Worm (Caenorhabditis elegans): ENCODE data around the gene swt-7.

swt-7 gene

DNA sequence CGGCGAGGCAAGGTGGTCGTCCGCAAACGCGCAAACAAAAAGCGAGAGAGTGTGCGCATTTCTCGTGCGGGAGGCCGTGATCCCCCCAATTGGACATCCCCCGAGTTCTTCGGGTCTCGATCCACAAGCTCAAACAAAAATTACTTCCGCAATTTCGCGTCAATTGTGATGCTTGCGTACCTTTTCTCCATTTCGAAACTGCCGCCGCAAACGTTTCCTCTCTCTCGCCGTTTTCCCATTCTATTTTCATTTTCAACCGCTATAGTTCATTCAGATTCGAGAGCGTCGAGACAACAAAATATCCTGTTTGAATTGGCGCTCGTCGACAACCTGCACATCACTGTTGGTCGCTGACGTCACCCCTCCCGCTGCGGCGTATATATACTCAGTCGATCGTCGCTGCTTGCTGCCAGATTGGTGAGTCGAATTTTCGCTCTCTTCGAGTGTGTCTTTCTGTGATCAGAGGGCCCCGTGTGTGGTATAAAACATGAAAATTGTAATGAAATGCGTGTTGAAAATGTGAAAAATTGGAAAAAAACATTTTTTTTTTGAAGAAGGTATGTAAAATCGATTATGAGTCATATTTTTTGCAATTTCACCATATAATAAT is 18.8 kb upstream of the swt-7 start, which contains the start of the genes pqn-51 and K11D12.14 (continued):
- TF ChIP-seq nhr-76 (tag; optimal IDR thresholded peaks at IDR 0.05) = no peak
- peak; percentile 91 for TF ChIP-seq hmg-1.1 (GFP tag; IDR thresholded peaks at IDR 0.05)
- peak; percentile 83 for TF ChIP-seq mes-2 (tag; optimal IDR thresholded peaks at IDR 0.05; ENCODE audit: poor library complexity, severe bottlenecking)
- TF ChIP-seq fkh-10 (GFP tag; optimal IDR thresholded peaks at IDR 0.05) = peak; percentile 93
- TF ChIP-seq F44E2.7 (GFP tag; IDR thresholded peaks at IDR 0.05) = 0 out of 2 replicates have a peak, but pooled peaks have one; percentile 51
- TF ChIP-seq spr-3 (GFP tag; optimal IDR thresholded peaks at IDR 0.05) = peak; percentile 61
- TF ChIP-seq nhr-111 (GFP tag; optimal IDR thresholded peaks at IDR 0.05) = no peak
- 0 out of 2 replicates have a peak, but pooled peaks have one; percentile 64 for TF ChIP-seq dmd-8 (GFP tag; IDR thresholded peaks at IDR 0.05)
- TF ChIP-seq unc-39 (tag; optimal IDR thresholded peaks at IDR 0.05) = no peak
- TF ChIP-seq arid-1 (GFP tag; conservative IDR thresholded peaks at IDR 0.05) = peak; percentile 78; the same call in 1 of the 2 replicates
- TF ChIP-seq Y48G9A.11 (GFP tag; IDR thresholded peaks at IDR 0.05) = peak; percentile 57; the same call in 1 of the 2 replicates
- TF ChIP-seq lin-15B (tag; optimal IDR thresholded peaks at IDR 0.05) = peak; percentile 31
- TF ChIP-seq lsy-2 (tag; optimal IDR thresholded peaks at IDR 0.05) = peak; percentile 81 to 92
- TF ChIP-seq lim-7 (GFP tag; IDR thresholded peaks at IDR 0.05) = 0 out of 2 replicates have a peak, but pooled peaks have one; percentile 10
- TF ChIP-seq gei-8 (GFP tag; optimal IDR thresholded peaks at IDR 0.05) = peak; percentile 35
- TF ChIP-seq ceh-82 (tag; optimal IDR thresholded peaks at IDR 0.05) = no peak
- TF ChIP-seq D1046.2 (GFP tag; IDR thresholded peaks at IDR 0.05) = peak; percentile 76; the same call in 1 of the 2 replicates
- peak; percentile 81 for TF ChIP-seq nhr-6 (tag; optimal IDR thresholded peaks at IDR 0.05)
- peak; percentile 83 for TF ChIP-seq madf-9 (GFP tag; conservative IDR thresholded peaks at IDR 0.05)
- no peak for TF ChIP-seq lin-39 (tag; optimal IDR thresholded peaks at IDR 0.05)
- no peak for TF ChIP-seq daf-8 (GFP tag; IDR thresholded peaks at IDR 0.05)
- peak; percentile 75; the same call in 1 of the 2 replicates for TF ChIP-seq zfp-3 (GFP tag; conservative IDR thresholded peaks at IDR 0.05)
- peak; percentile 55 for TF ChIP-seq ztf-7 (tag; optimal IDR thresholded peaks at IDR 0.05)
- TF ChIP-seq nhr-41 (GFP tag; IDR thresholded peaks at IDR 0.05) = no peak
- TF ChIP-seq hif-1 (tag; optimal IDR thresholded peaks at IDR 0.05) = peak; percentile 61 to 75
- peak; percentile 21 for TF ChIP-seq ceh-32 (tag; optimal IDR thresholded peaks at IDR 0.05; ENCODE audit: poor library complexity)
- peak; percentile 54 for TF ChIP-seq nhr-10 (tag; optimal IDR thresholded peaks at IDR 0.05)
- peak; percentile 87 for TF ChIP-seq aha-1 (tag)
- no peak for TF ChIP-seq dmd-9 (GFP tag; IDR thresholded peaks at IDR 0.05)
- TF ChIP-seq Y5F2A.4 (GFP tag; optimal IDR thresholded peaks at IDR 0.05) = no peak
- peak; percentile 79 for TF ChIP-seq F10B5.3 (tag; optimal IDR thresholded peaks at IDR 0.05)
- TF ChIP-seq daf-19 (GFP tag; conservative IDR thresholded peaks at IDR 0.05) = peak; percentile 78
- no peak for TF ChIP-seq R02D3.7 (tag; optimal IDR thresholded peaks at IDR 0.05)
- TF ChIP-seq T20F7.1 (GFP tag; optimal IDR thresholded peaks at IDR 0.05) = peak; percentile 81
- peak; percentile 98 for TF ChIP-seq ama-1 (optimal IDR thresholded peaks at IDR 0.05)
- peak; percentile 73 for TF ChIP-seq zfp-2 (tag; optimal IDR thresholded peaks at IDR 0.05)
- no peak for TF ChIP-seq lir-3 (tag; optimal IDR thresholded peaks at IDR 0.05)
- TF ChIP-seq ztf-11 (tag; optimal IDR thresholded peaks at IDR 0.05) = no peak
- TF ChIP-seq hlh-30 (tag; optimal IDR thresholded peaks at IDR 0.05; ENCODE audit: insufficient read depth) = peak; percentile 70
- TF ChIP-seq daf-16 (GFP tag; optimal IDR thresholded peaks at IDR 0.05) = peak; percentile 48 to 74
- peak; percentile 81 for TF ChIP-seq daf-16 (tag; optimal IDR thresholded peaks at IDR 0.05)
- TF ChIP-seq saeg-2 (GFP tag; IDR thresholded peaks at IDR 0.05) = peak; percentile 86
- peak; percentile 87 for TF ChIP-seq lin-29 (GFP tag; IDR thresholded peaks at IDR 0.05)
- no peak for TF ChIP-seq egl-27 (tag; optimal IDR thresholded peaks at IDR 0.05)
- no peak for TF ChIP-seq cey-2 (tag; optimal IDR thresholded peaks at IDR 0.05; ENCODE audit: borderline replicate concordance, insufficient read depth)
- peak; percentile 81 for TF ChIP-seq spr-1 (tag; optimal IDR thresholded peaks at IDR 0.05)
- no peak for TF ChIP-seq ceh-62 (tag; optimal IDR thresholded peaks at IDR 0.05)
- TF ChIP-seq nhr-11 (tag; optimal IDR thresholded peaks at IDR 0.05) = peak; percentile 87
- TF ChIP-seq unc-130 (GFP tag; optimal IDR thresholded peaks at IDR 0.05) = peak; percentile 7
- 0 out of 4 replicates have a peak, but pooled peaks of 1 of the 2 experiments have one; percentile 5 for TF ChIP-seq madf-5 (GFP tag; IDR thresholded peaks at IDR 0.05)

Measured in whole organism, L4 larva.